Worm (Caenorhabditis elegans): ENCODE results near the gene F35D2.3.

F35D2.3 gene

ce11 chrII:7560844-7561243 lies 9.6 kb upstream of the F35D2.3 start:
- no peak for TF ChIP-seq ZK546.5 (tag; optimal IDR thresholded peaks at IDR 0.05)
- TF ChIP-seq egl-5 (tag; optimal IDR thresholded peaks at IDR 0.05), result no peak
- TF ChIP-seq aly-2 (tag; optimal IDR thresholded peaks at IDR 0.05), result no peak
- TF ChIP-seq nhr-43 (tag; optimal IDR thresholded peaks at IDR 0.05; ENCODE audit: poor library complexity, severe bottlenecking), result no peak
- no peak for TF ChIP-seq nhr-23 (tag; optimal IDR thresholded peaks at IDR 0.05)
- TF ChIP-seq lsy-12 (tag; optimal IDR thresholded peaks at IDR 0.05), result no peak
- TF ChIP-seq jun-1 (tag; optimal IDR thresholded peaks at IDR 0.05), result no peak
- TF ChIP-seq elt-1 (tag; optimal IDR thresholded peaks at IDR 0.05), result no peak
- TF ChIP-seq skn-1 (tag; optimal IDR thresholded peaks at IDR 0.05), result no peak
- TF ChIP-seq ceh-82 (tag; optimal IDR thresholded peaks at IDR 0.05), result no peak
- TF ChIP-seq nhr-77 (tag; optimal IDR thresholded peaks at IDR 0.05), result no peak
- no peak for TF ChIP-seq nhr-28 (tag; optimal IDR thresholded peaks at IDR 0.05)
- TF ChIP-seq nhr-12 (tag; optimal IDR thresholded peaks at IDR 0.05), result no peak
- TF ChIP-seq fos-1 (tag; optimal IDR thresholded peaks at IDR 0.05), result no peak
- no peak for TF ChIP-seq lin-39 (tag; optimal IDR thresholded peaks at IDR 0.05)
- no peak for TF ChIP-seq lin-15B (tag; optimal IDR thresholded peaks at IDR 0.05)

- TF ChIP-seq unc-62 (GFP tag; optimal IDR thresholded peaks at IDR 0.05) (no peak), ceh-28 (tag; optimal IDR thresholded peaks at IDR 0.05) (no peak), jun-1 (tag; optimal IDR thresholded peaks at IDR 0.05) (no peak), fkh-2 (tag; optimal IDR thresholded peaks at IDR 0.05) (no peak), nhr-67 (tag; optimal IDR thresholded peaks at IDR 0.05) (no peak), zag-1 (tag; optimal IDR thresholded peaks at IDR 0.05) (no peak), skn-1 (tag; optimal IDR thresholded peaks at IDR 0.05) (no peak), nhr-28 (tag; optimal IDR thresholded peaks at IDR 0.05) (no peak), nhr-11 (tag; optimal IDR thresholded peaks at IDR 0.05) (no peak), nhr-12 (tag; optimal IDR thresholded peaks at IDR 0.05) (no peak), nhr-25 (tag; optimal IDR thresholded peaks at IDR 0.05) (no peak), ceh-9 (tag; optimal IDR thresholded peaks at IDR 0.05) (no peak), nhr-43 (tag; optimal IDR thresholded peaks at IDR 0.05; ENCODE audit: poor library complexity, severe bottlenecking) (no peak), elt-2 (tag; optimal IDR thresholded peaks at IDR 0.05) (no peak), nhr-23 (tag; optimal IDR thresholded peaks at IDR 0.05) (no peak), pqm-1 (tag; optimal IDR thresholded peaks at IDR 0.05) (no peak), ama-1 (optimal IDR thresholded peaks at IDR 0.05) (no peak), nfya-1 (tag; optimal IDR thresholded peaks at IDR 0.05; ENCODE audit: insufficient read depth) (no peak), mdl-1 (tag; optimal IDR thresholded peaks at IDR 0.05) (no peak)
Observed at ce11 chrII:7561494-7561893, 8.9 kb upstream of the F35D2.3 start, which contains the start of the genes ZK1290.11 and ZK1290.1. Gene ZK1290.11, minus strand, starts transcription at chrII:7561594. Gene ZK1290.1, plus strand, starts transcription at chrII:7561764.

ce11 chrII:7562616-7563015 lies 7.8 kb upstream of the F35D2.3 start:
- TF ChIP-seq lin-39 (tag; optimal IDR thresholded peaks at IDR 0.05) (no peak), ztf-11 (tag; optimal IDR thresholded peaks at IDR 0.05) (no peak), lsy-12 (tag; optimal IDR thresholded peaks at IDR 0.05) (no peak), nhr-28 (tag; optimal IDR thresholded peaks at IDR 0.05) (no peak), ama-1 (optimal IDR thresholded peaks at IDR 0.05) (no peak), mdl-1 (tag; optimal IDR thresholded peaks at IDR 0.05) (no peak), ceh-28 (tag; optimal IDR thresholded peaks at IDR 0.05) (no peak)

- TF ChIP-seq R02D3.7 (tag; optimal IDR thresholded peaks at IDR 0.05) (no peak), hmg-11 (tag; optimal IDR thresholded peaks at IDR 0.05) (no peak), jun-1 (tag; optimal IDR thresholded peaks at IDR 0.05) (no peak), pqm-1 (tag; optimal IDR thresholded peaks at IDR 0.05) (no peak), ceh-16 (tag; optimal IDR thresholded peaks at IDR 0.05) (no peak), tbx-2 (tag; optimal IDR thresholded peaks at IDR 0.05) (no peak), mdl-1 (tag; optimal IDR thresholded peaks at IDR 0.05) (no peak), lin-39 (tag; optimal IDR thresholded peaks at IDR 0.05) (no peak), fkh-10 (GFP tag; optimal IDR thresholded peaks at IDR 0.05) (no peak), fkh-2 (tag; optimal IDR thresholded peaks at IDR 0.05) (no peak), nhr-76 (tag; optimal IDR thresholded peaks at IDR 0.05) (no peak), egl-27 (tag; optimal IDR thresholded peaks at IDR 0.05) (no peak)
Observed at ce11 chrII:7570820-7571219, 415 bp downstream of the F35D2.3 start.

All from whole organism, L3 larva.